Worm (Caenorhabditis elegans) whole organism, L2 larva: ENCODE data around the gene unc-103.

Source experiments
- C34F6.9 ChIP-seq: fragments of 150-350 bp; optimal IDR thresholded peaks from 2 replicates; lab custom pipeline; 2014; ENCODE audit warnings: missing biosample characterization, missing genetic modification characterization
- F13H6.1 ChIP-seq: sonication (generic microtip); optimal IDR thresholded peaks from 2 replicates; lab custom pipeline; 2016; ENCODE audit warnings: missing genetic modification characterization, missing compliant biosample characterization
- R02D3.7 ChIP-seq: fragments of 150-350 bp; optimal IDR thresholded peaks from 2 replicates; lab custom pipeline; 2014; ENCODE audit warnings: missing biosample characterization, missing genetic modification characterization
- Y55F3AM.14 ChIP-seq: fragments of 200-800 bp; sonication (Bioruptor generic); optimal IDR thresholded peaks from 2 replicates; lab custom pipeline; 2018; ENCODE audit warnings: mild to moderate bottlenecking, missing genetic modification characterization, missing compliant biosample characterization
- alr-1 ChIP-seq: fragments of 150-350 bp; optimal IDR thresholded peaks from 2 replicates; lab custom pipeline; 2014; ENCODE audit warnings: missing biosample characterization, missing genetic modification characterization
- aly-2 ChIP-seq: fragments of 150-350 bp; optimal IDR thresholded peaks from 2 replicates; lab custom pipeline; 2014; ENCODE audit warnings: missing biosample characterization, missing genetic modification characterization
- ama-1 ChIP-seq: fragments of 150-350 bp; optimal IDR thresholded peaks from 2 replicates; lab custom pipeline; 2018; ENCODE audit warnings: inconsistent platforms
- blmp-1 ChIP-seq: sonication (generic microtip); optimal IDR thresholded peaks from 2 replicates; lab custom pipeline; 2017; ENCODE audit warnings: missing genetic modification characterization, mild to moderate bottlenecking, missing compliant biosample characterization, antibody characterized with exemption, moderate library complexity; ENCODE audit not compliant: insufficient read depth
- ceh-16 ChIP-seq: fragments of 150-350 bp; optimal IDR thresholded peaks from 2 replicates; lab custom pipeline; 2014; ENCODE audit warnings: missing biosample characterization, missing genetic modification characterization
- ceh-82 ChIP-seq: fragments of 150-350 bp; optimal IDR thresholded peaks from 2 replicates; lab custom pipeline; 2014; ENCODE audit warnings: missing biosample characterization, missing genetic modification characterization
- crh-2 ChIP-seq: sonication (generic microtip); optimal IDR thresholded peaks from 2 replicates; lab custom pipeline; 2017; ENCODE audit warnings: missing biosample characterization, missing genetic modification characterization
- dmd-4 ChIP-seq: sonication (generic microtip); optimal IDR thresholded peaks from 2 replicates; lab custom pipeline; 2017; ENCODE audit warnings: missing biosample characterization, missing genetic modification characterization
- egl-27 ChIP-seq: sonication (generic microtip); optimal IDR thresholded peaks from 3 replicates; lab custom pipeline; 2017; ENCODE audit warnings: missing biosample characterization, missing genetic modification reagents, missing genetic modification characterization
- elt-1 ChIP-seq: fragments of 150-350 bp; optimal IDR thresholded peaks from 2 replicates; lab custom pipeline; 2014; ENCODE audit warnings: missing biosample characterization, missing genetic modification characterization
- elt-3 ChIP-seq: sonication (generic microtip); optimal IDR thresholded peaks from 2 replicates; lab custom pipeline; 2017; ENCODE audit warnings: missing biosample characterization, missing genetic modification characterization
- fos-1 ChIP-seq: fragments of 150-350 bp; optimal IDR thresholded peaks from 2 replicates; lab custom pipeline; 2014; ENCODE audit warnings: missing biosample characterization, missing genetic modification characterization
- gmeb-1 ChIP-seq: fragments of 150-350 bp; optimal IDR thresholded peaks from 2 replicates; lab custom pipeline; 2014; ENCODE audit warnings: missing biosample characterization, missing genetic modification characterization
- lin-11 ChIP-seq: fragments of 150-350 bp; sonication (generic microtip); optimal IDR thresholded peaks from 2 replicates; lab custom pipeline; 2014; ENCODE audit warnings: missing biosample characterization, missing genetic modification characterization, inconsistent platforms, mixed read lengths
- lin-13 ChIP-seq: fragments of 150-350 bp; optimal IDR thresholded peaks from 2 replicates; lab custom pipeline; 2014; ENCODE audit warnings: missing biosample characterization, missing genetic modification reagents, missing genetic modification characterization
- lin-39 ChIP-seq: fragments of 150-350 bp; optimal IDR thresholded peaks from 2 replicates; lab custom pipeline; 2014; ENCODE audit warnings: missing biosample characterization, missing genetic modification reagents, missing genetic modification characterization
- lsy-2 ChIP-seq, 2 experiments: fragments of 150-350 bp in 1 of 2; sonication (generic microtip) in 1 of 2; optimal IDR thresholded peaks; 2 replicates each; lab custom pipeline; 2014 to 2017; ENCODE audit warnings: missing biosample characterization in 2 of 2, missing genetic modification characterization in 2 of 2
- mab-5 ChIP-seq: fragments of 150-350 bp; optimal IDR thresholded peaks from 2 replicates; lab custom pipeline; 2014; ENCODE audit warnings: missing biosample characterization, missing genetic modification characterization
- mbf-1 ChIP-seq: sonication (generic microtip); optimal IDR thresholded peaks from 2 replicates; lab custom pipeline; 2017; ENCODE audit warnings: missing biosample characterization, missing genetic modification characterization
- mdl-1 ChIP-seq, 2 experiments: fragments of 150-350 bp in 1 of 2; sonication (generic microtip) in 1 of 2; optimal IDR thresholded peaks; 2 replicates each; lab custom pipeline; 2017; ENCODE audit warnings: missing biosample characterization in 2 of 2, missing genetic modification characterization in 2 of 2
- nhr-10 ChIP-seq: sonication (generic microtip); optimal IDR thresholded peaks from 2 replicates; lab custom pipeline; 2017; ENCODE audit warnings: missing biosample characterization, missing genetic modification characterization
- nhr-11 ChIP-seq: fragments of 150-350 bp; optimal IDR thresholded peaks from 2 replicates; lab custom pipeline; 2014; ENCODE audit warnings: missing biosample characterization, missing genetic modification characterization
- nhr-12 ChIP-seq: fragments of 150-350 bp; optimal IDR thresholded peaks from 2 replicates; lab custom pipeline; 2014; ENCODE audit warnings: missing biosample characterization, missing genetic modification characterization
- nhr-129 ChIP-seq: fragments of 150-350 bp; optimal IDR thresholded peaks from 2 replicates; lab custom pipeline; 2014; ENCODE audit warnings: missing biosample characterization, missing genetic modification characterization
- nhr-21 ChIP-seq: fragments of 150-350 bp; optimal IDR thresholded peaks from 2 replicates; lab custom pipeline; 2014; ENCODE audit warnings: missing biosample characterization, missing genetic modification characterization
- nhr-23 ChIP-seq: fragments of 150-350 bp; optimal IDR thresholded peaks from 2 replicates; lab custom pipeline; 2014; ENCODE audit warnings: missing biosample characterization, missing genetic modification reagents, missing genetic modification characterization
- nhr-237 ChIP-seq: fragments of 150-350 bp; optimal IDR thresholded peaks from 2 replicates; lab custom pipeline; 2014; ENCODE audit warnings: missing biosample characterization, missing genetic modification characterization
- nhr-25 ChIP-seq: fragments of 150-350 bp; sonication (generic microtip); optimal IDR thresholded peaks from 3 replicates; lab custom pipeline; 2014; ENCODE audit warnings: missing biosample characterization, missing genetic modification characterization
- nhr-6 ChIP-seq: fragments of 150-350 bp; optimal IDR thresholded peaks from 2 replicates; lab custom pipeline; 2014; ENCODE audit warnings: missing biosample characterization, missing genetic modification characterization
- nhr-77 ChIP-seq: fragments of 150-350 bp; optimal IDR thresholded peaks from 2 replicates; lab custom pipeline; 2014; ENCODE audit warnings: missing biosample characterization, missing genetic modification characterization
- peb-1 ChIP-seq: fragments of 150-350 bp; optimal IDR thresholded peaks from 2 replicates; lab custom pipeline; 2014; ENCODE audit warnings: missing biosample characterization, missing genetic modification characterization
- sem-4 ChIP-seq: fragments of 150-350 bp; optimal IDR thresholded peaks from 2 replicates; lab custom pipeline; 2014; ENCODE audit warnings: missing biosample characterization, missing genetic modification reagents, missing genetic modification characterization
- sma-3 ChIP-seq: sonication (generic microtip); optimal IDR thresholded peaks from 2 replicates; lab custom pipeline; 2016; ENCODE audit warnings: missing genetic modification reagents, missing genetic modification characterization, missing compliant biosample characterization
- snpc-4 ChIP-seq: fragments of 150-350 bp; optimal IDR thresholded peaks from 2 replicates; lab custom pipeline; 2014; ENCODE audit warnings: missing biosample characterization, missing genetic modification characterization
- unc-39 ChIP-seq: fragments of 150-350 bp; optimal IDR thresholded peaks from 2 replicates; lab custom pipeline; 2014; ENCODE audit warnings: missing biosample characterization, missing genetic modification characterization
- unc-55 ChIP-seq: fragments of 150-350 bp; sonication (generic microtip); optimal IDR thresholded peaks from 3 replicates; lab custom pipeline; 2014; ENCODE audit warnings: missing biosample characterization, missing genetic modification reagents, missing genetic modification characterization
- unc-62 ChIP-seq: fragments of 150-350 bp; optimal IDR thresholded peaks from 2 replicates; lab custom pipeline; 2014; ENCODE audit warnings: missing biosample characterization, missing genetic modification reagents, missing genetic modification characterization
- zag-1 ChIP-seq: fragments of 150-350 bp; optimal IDR thresholded peaks from 2 replicates; lab custom pipeline; 2014; ENCODE audit warnings: missing biosample characterization, missing genetic modification characterization
- ztf-1 ChIP-seq: fragments of 200-800 bp; sonication (Bioruptor generic); conservative IDR thresholded peaks from 2 replicates; pipeline ENCODE4 v1.3.6; 2022; ENCODE audit warnings: missing genetic modification characterization, missing compliant biosample characterization
- ztf-4 ChIP-seq: fragments of 150-350 bp; optimal IDR thresholded peaks from 2 replicates; lab custom pipeline; 2014; ENCODE audit warnings: missing biosample characterization, missing genetic modification characterization

The unc-103 gene

ce11 chrIII:4083429-4083828 lies 31.8 kb upstream of the unc-103 start:
- no peak for TF ChIP-seq alr-1 (tag; lab: Kevin White, UChicago)
- no peak for TF ChIP-seq Y55F3AM.14 (GFP tag; lab: Kevin White, UChicago)
- TF ChIP-seq mbf-1 (tag; lab: Kevin White, UChicago), result no peak
- TF ChIP-seq nhr-11 (tag; lab: Kevin White, UChicago), result no peak
- no peak for TF ChIP-seq R02D3.7
- no peak for TF ChIP-seq ztf-4

DNA sequence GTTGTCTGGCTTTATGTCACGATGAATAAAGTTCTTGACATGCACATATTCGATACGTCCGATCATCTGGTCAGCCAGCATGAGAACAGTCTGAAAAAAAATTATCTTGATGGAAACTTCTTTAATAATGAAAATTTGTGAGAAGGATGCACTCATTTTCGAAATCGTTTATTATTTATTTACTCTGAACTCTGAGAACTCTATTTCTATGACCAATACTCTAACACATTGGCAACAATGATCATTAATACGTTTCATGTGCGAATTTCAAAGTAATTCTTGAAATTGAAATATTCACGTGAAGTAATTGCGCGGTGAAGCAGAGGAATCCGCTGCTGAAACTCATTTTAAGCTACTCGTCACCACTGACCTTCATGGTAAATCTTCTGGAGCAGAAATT lies 29.5 kb upstream of the unc-103 start:
- TF ChIP-seq C34F6.9 (tag; lab: Kevin White, UChicago) (no peak), aly-2 (tag; lab: Kevin White, UChicago) (no peak), nhr-237 (tag; lab: Kevin White, UChicago) (no peak), nhr-6 (tag; lab: Kevin White, UChicago) (no peak), R02D3.7 (no peak)
- TF ChIP-seq, all 48 proteins: peak for 0

ce11 chrIII:4086536-4086935 lies 28.6 kb upstream of the unc-103 start, which contains the start of gene kin-19:
kin-19 (minus strand) TSS chrIII:4086636.
- TF ChIP-seq nhr-25 (tag; lab: Kevin White, UChicago), result no peak
- TF ChIP-seq mab-5, result no peak
- no peak for TF ChIP-seq aly-2 (tag; lab: Kevin White, UChicago)
- TF ChIP-seq fos-1, result no peak
- no peak for TF ChIP-seq peb-1
- TF ChIP-seq sem-4 (tag; lab: Kevin White, UChicago), result no peak
- no peak for TF ChIP-seq ceh-16 (tag; lab: Kevin White, UChicago)
- TF ChIP-seq ztf-1 (GFP tag; lab: Robert Waterston, UW), result no peak
- TF ChIP-seq lin-11 (tag; lab: Kevin White, UChicago), result no peak
- TF ChIP-seq elt-1 (tag; lab: Kevin White, UChicago), result no peak
- TF ChIP-seq nhr-12, result no peak
- TF ChIP-seq lin-13, result no peak
- no peak for TF ChIP-seq nhr-23 (tag; lab: Kevin White, UChicago)
- TF ChIP-seq blmp-1 (tag; lab: Kevin White, UChicago), result no peak
- TF ChIP-seq egl-27, result no peak
- TF ChIP-seq lin-39 (tag; lab: Kevin White, UChicago), result no peak
- TF ChIP-seq R02D3.7, result no peak
- no peak for TF ChIP-seq ceh-82
- TF ChIP-seq mbf-1 (tag; lab: Kevin White, UChicago), result no peak
- TF ChIP-seq Y55F3AM.14 (GFP tag; lab: Kevin White, UChicago), result no peak

- TF ChIP-seq lsy-2 (tag; optimal IDR thresholded peaks at IDR 0.05; lab: Kevin White, UChicago), result no peak
- TF ChIP-seq unc-62, result no peak
- no peak for TF ChIP-seq lin-39 (tag; lab: Kevin White, UChicago)
- TF ChIP-seq sem-4 (tag; lab: Kevin White, UChicago), result no peak
- TF ChIP-seq nhr-25 (tag; lab: Kevin White, UChicago), result no peak
- TF ChIP-seq nhr-12, result no peak
- TF ChIP-seq nhr-237 (tag; lab: Kevin White, UChicago), result no peak
- TF ChIP-seq mab-5, result no peak
- no peak for TF ChIP-seq R02D3.7
- TF ChIP-seq ceh-82, result no peak
- TF ChIP-seq snpc-4 (tag; lab: Kevin White, UChicago), result no peak
- no peak for TF ChIP-seq blmp-1 (tag; lab: Kevin White, UChicago)
- TF ChIP-seq alr-1 (tag; lab: Kevin White, UChicago), result no peak
- no peak for TF ChIP-seq ztf-4
- no peak for TF ChIP-seq aly-2 (tag; lab: Kevin White, UChicago)
- no peak for TF ChIP-seq nhr-10
- TF ChIP-seq elt-3 (tag; lab: Kevin White, UChicago), result no peak
- TF ChIP-seq dmd-4 (tag; lab: Kevin White, UChicago), result no peak
- TF ChIP-seq nhr-11 (tag; lab: Kevin White, UChicago), result no peak
Observed at ce11 chrIII:4087064-4087463, 28.1 kb upstream of the unc-103 start.

ce11 chrIII:4087565-4087964 lies 27.6 kb upstream of the unc-103 start:
- peak; percentile 7 for TF ChIP-seq mab-5
- TF ChIP-seq nhr-77 (tag; lab: Kevin White, UChicago), result no peak
- TF ChIP-seq snpc-4 (tag; lab: Kevin White, UChicago), result peak; percentile 23
- TF ChIP-seq lsy-2 (tag; optimal IDR thresholded peaks at IDR 0.05; lab: Kevin White, UChicago), result peak; percentile 31 to 84
- TF ChIP-seq blmp-1 (tag; lab: Kevin White, UChicago), result peak; percentile 21
- TF ChIP-seq unc-55, result peak; percentile 89
- TF ChIP-seq ztf-4, result no peak
- TF ChIP-seq nhr-21 (tag; lab: Kevin White, UChicago), result peak; percentile 44
- peak in 1 of 2 experiments; percentile 37 for TF ChIP-seq mdl-1 (tag; optimal IDR thresholded peaks at IDR 0.05; lab: Kevin White, UChicago)
- TF ChIP-seq nhr-129 (tag; lab: Kevin White, UChicago), result peak; percentile 83
- peak; percentile 53 for TF ChIP-seq ama-1 (lab: Kevin White, UChicago)
- peak; percentile 68 for TF ChIP-seq lin-11 (tag; lab: Kevin White, UChicago)
- TF ChIP-seq nhr-25 (tag; lab: Kevin White, UChicago), result peak; percentile 51
- TF ChIP-seq elt-1 (tag; lab: Kevin White, UChicago), result no peak
- peak; percentile 89 for TF ChIP-seq C34F6.9 (tag; lab: Kevin White, UChicago)
- TF ChIP-seq nhr-23 (tag; lab: Kevin White, UChicago), result no peak
- peak; percentile 23 for TF ChIP-seq zag-1
- TF ChIP-seq sma-3, result peak; percentile 54
- TF ChIP-seq F13H6.1 (tag; lab: Kevin White, UChicago), result peak; percentile 65
- TF ChIP-seq Y55F3AM.14 (GFP tag; lab: Kevin White, UChicago), result peak; percentile 0
- TF ChIP-seq unc-39 (tag; lab: Kevin White, UChicago), result no peak
- peak; percentile 61 for TF ChIP-seq crh-2 (tag; lab: Kevin White, UChicago)
- peak; percentile 80 for TF ChIP-seq lin-13
- TF ChIP-seq gmeb-1, result peak; percentile 77
